Fruit fly (Drosophila melanogaster) whole organism, embryonic: ENCODE measurements around the gene CG42237.

Experiments used
- Atf-2 ChIP-seq: fragments of 200-800 bp; sonication (Bioruptor generic); optimal IDR thresholded peaks from 2 replicates; lab custom pipeline; 2016; ENCODE audit warnings: missing biosample characterization, missing genetic modification characterization
- CG10979 ChIP-seq: fragments of 200-800 bp; sonication (Bioruptor generic); optimal IDR thresholded peaks from 2 replicates; lab custom pipeline; 2018; ENCODE audit warnings: missing biosample characterization, mild to moderate bottlenecking, missing genetic modification characterization, moderate library complexity
- CG12071 ChIP-seq: fragments of 200-800 bp; sonication (Bioruptor generic); optimal IDR thresholded peaks from 3 replicates; lab custom pipeline; 2018; ENCODE audit warnings: missing biosample characterization, mild to moderate bottlenecking, missing genetic modification characterization
- CG14050 ChIP-seq: fragments of 200-800 bp; sonication (Bioruptor generic); IDR thresholded peaks from 3 replicates; pipeline ENCODE4 v1.3.6; 2022; ENCODE audit warnings: missing biosample characterization, missing genetic modification characterization
- CG2199 ChIP-seq: fragments of 200-800 bp; sonication (Bioruptor generic); IDR thresholded peaks from 3 replicates; pipeline ENCODE4 v1.3.6; 2022; ENCODE audit warnings: missing biosample characterization, missing genetic modification characterization
- CG2889 ChIP-seq: fragments of 200-800 bp; sonication (Bioruptor generic); IDR thresholded peaks from 3 replicates; pipeline ENCODE4 v1.3.6; 2022; ENCODE audit warnings: missing biosample characterization, missing genetic modification characterization
- CG33213 ChIP-seq: fragments of 200-800 bp; sonication (Bioruptor generic); optimal IDR thresholded peaks from 3 replicates; lab custom pipeline; 2016; ENCODE audit warnings: missing biosample characterization, missing genetic modification characterization
- CG3995 ChIP-seq: fragments of 200-800 bp; sonication (Bioruptor generic); optimal IDR thresholded peaks from 3 replicates; lab custom pipeline; 2016; ENCODE audit warnings: missing biosample characterization, missing genetic modification characterization
- CG5180 ChIP-seq: fragments of 200-800 bp; sonication (Bioruptor generic); optimal IDR thresholded peaks from 3 replicates; lab custom pipeline; 2017; ENCODE audit warnings: missing biosample characterization, missing genetic modification characterization, mild to moderate bottlenecking, moderate library complexity, missing genetic modification reagents
- CG6175 ChIP-seq: fragments of 200-800 bp; sonication (Bioruptor generic); IDR thresholded peaks from 3 replicates; pipeline ENCODE4 v1.3.6; 2022; ENCODE audit warnings: missing biosample characterization, missing genetic modification characterization
- Dbx ChIP-seq: fragments of 200-800 bp; sonication (Bioruptor generic); IDR thresholded peaks from 3 replicates; pipeline ENCODE4 v1.3.6; 2022; ENCODE audit warnings: missing biosample characterization, missing genetic modification characterization
- Doc3 ChIP-seq: fragments of 200-800 bp; sonication (Bioruptor generic); IDR thresholded peaks from 3 replicates; pipeline ENCODE4 v1.3.6; 2022; ENCODE audit warnings: missing biosample characterization, missing genetic modification characterization; ENCODE audit not compliant: partially characterized antibody
- Eip74EF ChIP-seq, 2 experiments: fragments of 200-800 bp in 1 of 2; fragments of >200 bp in 1 of 2; sonication (Bioruptor generic) in 1 of 2; optimal IDR thresholded peaks; 2 replicates each; lab custom pipeline; 2017 to 2019; ENCODE audit warnings: missing biosample characterization in 2 of 2, missing genetic modification characterization in 2 of 2, mild to moderate bottlenecking in 1 of 2, moderate library complexity in 1 of 2
- HLH54F ChIP-seq: fragments of 200-800 bp; sonication (Bioruptor generic); optimal IDR thresholded peaks from 3 replicates; lab custom pipeline; 2016; ENCODE audit warnings: missing biosample characterization, missing genetic modification characterization
- HmgD ChIP-seq: fragments of 200-800 bp; sonication (Bioruptor generic); optimal IDR thresholded peaks from 3 replicates; lab custom pipeline; 2016; ENCODE audit warnings: missing biosample characterization, missing genetic modification characterization
- Hmx ChIP-seq: fragments of 200-800 bp; sonication (Bioruptor generic); optimal IDR thresholded peaks from 2 replicates; lab custom pipeline; 2016; ENCODE audit warnings: missing biosample characterization, missing genetic modification characterization
- Lhr ChIP-seq: fragments of 200-800 bp; sonication (Bioruptor generic); optimal IDR thresholded peaks from 3 replicates; lab custom pipeline; 2017; ENCODE audit warnings: mild to moderate bottlenecking, missing biosample characterization, missing genetic modification reagents, missing genetic modification characterization
- NC2β ChIP-seq: fragments of 200-800 bp; sonication (Bioruptor generic); optimal IDR thresholded peaks from 2 replicates; lab custom pipeline; 2016; ENCODE audit warnings: missing biosample characterization, missing genetic modification characterization
- Oaz ChIP-seq: fragments of 200-800 bp; sonication (Bioruptor generic); IDR thresholded peaks from 2 replicates; pipeline ENCODE4 v1.3.6; 2022; ENCODE audit warnings: missing biosample characterization, missing genetic modification characterization
- Side ChIP-seq: fragments of 200-800 bp; sonication (Bioruptor generic); optimal IDR thresholded peaks from 2 replicates; lab custom pipeline; 2016; ENCODE audit warnings: missing biosample characterization, missing genetic modification characterization
- Sox100B ChIP-seq: fragments of 200-800 bp; sonication (Bioruptor generic); optimal IDR thresholded peaks from 3 replicates; lab custom pipeline; 2018; ENCODE audit warnings: missing biosample characterization, mild to moderate bottlenecking, missing genetic modification characterization
- Tbp ChIP-seq: fragments of >200 bp; optimal IDR thresholded peaks from 2 replicates; lab custom pipeline; 2018; ENCODE audit warnings: missing biosample characterization, missing genetic modification characterization
- Vsx1 ChIP-seq: fragments of 200-800 bp; sonication (Bioruptor generic); optimal IDR thresholded peaks from 2 replicates; lab custom pipeline; 2017; ENCODE audit warnings: missing biosample characterization, mild to moderate bottlenecking, missing genetic modification characterization, missing genetic modification reagents
- aop ChIP-seq: fragments of 200-800 bp; sonication (Bioruptor generic); IDR thresholded peaks from 2 replicates; pipeline ENCODE4 v1.3.6; 2022; ENCODE audit warnings: missing biosample characterization, missing genetic modification characterization
- btn ChIP-seq: fragments of 200-800 bp; sonication (Bioruptor generic); optimal IDR thresholded peaks from 2 replicates; lab custom pipeline; 2016; ENCODE audit warnings: missing biosample characterization, missing genetic modification characterization
- crol ChIP-seq: fragments of 200-800 bp; sonication (Bioruptor generic); IDR thresholded peaks from 2 replicates; pipeline ENCODE4 v1.3.6; 2022; ENCODE audit warnings: missing biosample characterization, missing genetic modification characterization
- crp ChIP-seq, 2 experiments: fragments of 200-800 bp; sonication (Bioruptor generic); optimal IDR thresholded peaks; 2 replicates in 1 of 2; 3 replicates in 1 of 2; lab custom pipeline; 2017; ENCODE audit warnings: missing biosample characterization in 2 of 2, missing genetic modification characterization in 2 of 2, mild to moderate bottlenecking in 1 of 2, moderate library complexity in 1 of 2
- cwo ChIP-seq: fragments of 200-800 bp; sonication (Bioruptor generic); optimal IDR thresholded peaks from 3 replicates; lab custom pipeline; 2017; ENCODE audit warnings: missing biosample characterization, missing genetic modification characterization, mild to moderate bottlenecking, moderate library complexity, missing genetic modification reagents
- ems ChIP-seq: fragments of 200-800 bp; sonication (Bioruptor generic); optimal IDR thresholded peaks from 3 replicates; lab custom pipeline; 2016; ENCODE audit warnings: missing biosample characterization, missing genetic modification characterization
- esg ChIP-seq: fragments of 200-800 bp; sonication (Bioruptor generic); conservative IDR thresholded peaks from 2 replicates; pipeline ENCODE4 v1.3.6; 2022; ENCODE audit warnings: missing biosample characterization, missing genetic modification characterization
- fd96Cb ChIP-seq: fragments of 200-800 bp; sonication (Bioruptor generic); optimal IDR thresholded peaks from 2 replicates; lab custom pipeline; 2018; ENCODE audit warnings: missing biosample characterization, mild to moderate bottlenecking, missing genetic modification characterization, moderate library complexity
- grn ChIP-seq: fragments of 200-800 bp; sonication (Bioruptor generic); optimal IDR thresholded peaks from 3 replicates; lab custom pipeline; 2017; ENCODE audit warnings: missing biosample characterization, missing genetic modification characterization
- psq ChIP-seq: fragments of 200-800 bp; sonication (Bioruptor generic); optimal IDR thresholded peaks from 2 replicates; lab custom pipeline; 2017; ENCODE audit warnings: missing biosample characterization, missing genetic modification characterization
- scrt ChIP-seq: fragments of 200-800 bp; sonication (Bioruptor generic); optimal IDR thresholded peaks from 2 replicates; lab custom pipeline; 2018; ENCODE audit warnings: missing biosample characterization, mild to moderate bottlenecking, missing genetic modification characterization, moderate library complexity
- seq ChIP-seq: fragments of 200-800 bp; sonication (Bioruptor generic); IDR thresholded peaks from 2 replicates; pipeline ENCODE4 v1.3.6; 2022; ENCODE audit warnings: missing biosample characterization, missing genetic modification characterization
- sim ChIP-seq: fragments of 200-800 bp; sonication (Bioruptor generic); IDR thresholded peaks from 2 replicates; pipeline ENCODE4 v1.3.6; 2022; ENCODE audit warnings: missing biosample characterization, missing genetic modification characterization
- unpg ChIP-seq: fragments of 200-800 bp; sonication (Bioruptor generic); optimal IDR thresholded peaks from 3 replicates; lab custom pipeline; 2018; ENCODE audit warnings: missing biosample characterization, mild to moderate bottlenecking, missing genetic modification characterization, moderate library complexity
- wor ChIP-seq: fragments of 200-800 bp; sonication (Bioruptor generic); IDR thresholded peaks from 2 replicates; pipeline ENCODE4 v1.3.6; 2022; ENCODE audit warnings: missing biosample characterization, missing genetic modification characterization

The CG42237 gene

dm6 chrX:13130175-13130822 is 15.4 kb downstream of the CG42237 start (continued):
- TF ChIP-seq Eip74EF (GFP tag; optimal IDR thresholded peaks at IDR 0.05; lab: Kevin White, UChicago) (peak in 1 of 2 experiments; percentile 72), HLH54F (GFP tag; lab: Kevin White, UChicago) (peak; percentile 57), NC2β (GFP tag; lab: Kevin White, UChicago) (peak; percentile 47), scrt (GFP tag; lab: Kevin White, UChicago) (peak; percentile 95), CG14050 (GFP tag; lab: Robert Waterston, UW) (peak; percentile 28; the same call in 1 of the 3 replicates), Atf-2 (peak; percentile 77), Lhr (GFP tag; lab: Kevin White, UChicago) (peak; percentile 48), Hmx (GFP tag; lab: Kevin White, UChicago) (peak; percentile 25), fd96Cb (peak; percentile 64), esg (GFP tag; lab: Robert Waterston, UW) (peak; percentile 48), sim (peak; percentile 34; the same call in 1 of the 2 replicates), seq (GFP tag; lab: Robert Waterston, UW) (0 out of 2 replicates have a peak, but pooled peaks have one; percentile 16), psq (GFP tag; lab: Kevin White, UChicago) (no peak), CG3995 (GFP tag; lab: Kevin White, UChicago) (no peak), crol (GFP tag; lab: Robert Waterston, UW) (no peak), crp (GFP tag; optimal IDR thresholded peaks at IDR 0.05; lab: Kevin White, UChicago) (peak in 1 of 2 experiments; percentile 8), CG2889 (GFP tag; lab: Robert Waterston, UW) (no peak), CG6175 (GFP tag; lab: Robert Waterston, UW) (no peak), HmgD (GFP tag; lab: Kevin White, UChicago) (peak; percentile 36), Oaz (no peak), CG2199 (GFP tag; lab: Robert Waterston, UW) (no peak), Side (GFP tag; lab: Kevin White, UChicago) (peak; percentile 40), Dbx (GFP tag; lab: Robert Waterston, UW) (no peak), cwo (peak; percentile 52), CG33213 (GFP tag; lab: Kevin White, UChicago) (peak; percentile 13), Sox100B (GFP tag; lab: Kevin White, UChicago) (peak; percentile 82), Doc3 (GFP tag; lab: Robert Waterston, UW) (no peak), CG12071 (GFP tag; lab: Kevin White, UChicago) (peak; percentile 50), grn (GFP tag; lab: Kevin White, UChicago) (peak; percentile 32), wor (GFP tag; lab: Robert Waterston, UW) (no peak), btn (peak; percentile 31), unpg (GFP tag; lab: Kevin White, UChicago) (peak; percentile 62), aop (GFP tag; lab: Robert Waterston, UW) (no peak), Vsx1 (GFP tag; lab: Kevin White, UChicago) (peak; percentile 33), CG5180 (GFP tag; lab: Kevin White, UChicago) (peak; percentile 49), CG10979 (peak; percentile 81), Tbp (GFP tag; lab: Kevin White, UChicago) (no peak), ems (GFP tag; lab: Kevin White, UChicago) (peak; percentile 67)
